Worm (Caenorhabditis elegans): ENCODE results near the gene F09E5.14.

ce11 chrII:5355384-5355783, 10.7 kb upstream of the F09E5.14 start, which contains the start of gene srg-69:
- TF ChIP-seq skn-1 (tag; optimal IDR thresholded peaks at IDR 0.05), result no peak
- no peak for TF ChIP-seq dmd-6 (GFP tag; IDR thresholded peaks at IDR 0.05)
- TF ChIP-seq unc-130 (GFP tag; optimal IDR thresholded peaks at IDR 0.05), result no peak
- no peak for TF ChIP-seq spr-1 (tag; optimal IDR thresholded peaks at IDR 0.05)
- TF ChIP-seq aly-2 (tag; optimal IDR thresholded peaks at IDR 0.05), result no peak
- no peak for TF ChIP-seq lin-39 (tag; optimal IDR thresholded peaks at IDR 0.05)
- no peak for TF ChIP-seq fos-1 (tag; optimal IDR thresholded peaks at IDR 0.05)
- TF ChIP-seq lin-13 (GFP tag; optimal IDR thresholded peaks at IDR 0.05), result no peak
- TF ChIP-seq tag-97 (GFP tag; IDR thresholded peaks at IDR 0.05), result no peak
- TF ChIP-seq egl-27 (tag; optimal IDR thresholded peaks at IDR 0.05), result no peak
- TF ChIP-seq nhr-237 (tag; optimal IDR thresholded peaks at IDR 0.05), result no peak
- no peak for TF ChIP-seq Y5F2A.4 (GFP tag; optimal IDR thresholded peaks at IDR 0.05)
- no peak for TF ChIP-seq daf-12 (tag; optimal IDR thresholded peaks at IDR 0.05)

Data from whole organism, L4 larva.